Worm (Caenorhabditis elegans) whole organism, late embryonic: Measurements from ENCODE around the gene fbxb-75.

ENCODE experiments used
- C08G9.2 ChIP-seq: sonication (generic microtip); optimal IDR thresholded peaks from 2 replicates; lab custom pipeline; 2016; ENCODE audit warnings: mild to moderate bottlenecking, missing genetic modification characterization, moderate library complexity, missing compliant biosample characterization
- ceh-2 ChIP-seq: sonication (generic microtip); optimal IDR thresholded peaks from 2 replicates; lab custom pipeline; 2016; ENCODE audit warnings: missing genotype, missing genetic modification characterization, missing compliant biosample characterization
- ceh-48 ChIP-seq: sonication (generic microtip); optimal IDR thresholded peaks from 2 replicates; lab custom pipeline; 2016; ENCODE audit warnings: missing genetic modification characterization, inconsistent platforms, missing compliant biosample characterization
- eyg-1 ChIP-seq: sonication (generic microtip); optimal IDR thresholded peaks from 2 replicates; lab custom pipeline; 2016; ENCODE audit warnings: missing genotype, missing genetic modification characterization, missing compliant biosample characterization
- nfya-1 ChIP-seq: sonication (generic microtip); optimal IDR thresholded peaks from 2 replicates; lab custom pipeline; 2017; ENCODE audit warnings: missing genetic modification characterization, mild to moderate bottlenecking, missing compliant biosample characterization, antibody characterized with exemption, moderate library complexity
- nhr-11 ChIP-seq: fragments of 150-350 bp; optimal IDR thresholded peaks from 2 replicates; lab custom pipeline; 2014; ENCODE audit warnings: missing biosample characterization, missing genetic modification characterization
- pag-3 ChIP-seq: sonication (generic microtip); optimal IDR thresholded peaks from 2 replicates; lab custom pipeline; 2016; ENCODE audit warnings: missing compliant biosample characterization, missing genetic modification characterization, borderline replicate concordance
- sdc-2 ChIP-seq: sonication (generic microtip); optimal IDR thresholded peaks from 2 replicates; lab custom pipeline; 2016; ENCODE audit warnings: missing genotype, missing genetic modification characterization, missing compliant biosample characterization
- unc-3 ChIP-seq, 2 experiments: fragments of 200-800 bp in 1 of 2; sonication (Bioruptor generic) in 1 of 2; sonication (generic microtip) in 1 of 2; conservative IDR thresholded peaks in 1 of 2; optimal IDR thresholded peaks in 1 of 2; 2 replicates each; pipeline versions ENCODE4 v1.3.6 to Lab custom; 2016 to 2022; ENCODE audit warnings: missing compliant biosample characterization in 2 of 2, missing genetic modification characterization in 2 of 2, missing genetic modification reagents in 1 of 2

DNA sequence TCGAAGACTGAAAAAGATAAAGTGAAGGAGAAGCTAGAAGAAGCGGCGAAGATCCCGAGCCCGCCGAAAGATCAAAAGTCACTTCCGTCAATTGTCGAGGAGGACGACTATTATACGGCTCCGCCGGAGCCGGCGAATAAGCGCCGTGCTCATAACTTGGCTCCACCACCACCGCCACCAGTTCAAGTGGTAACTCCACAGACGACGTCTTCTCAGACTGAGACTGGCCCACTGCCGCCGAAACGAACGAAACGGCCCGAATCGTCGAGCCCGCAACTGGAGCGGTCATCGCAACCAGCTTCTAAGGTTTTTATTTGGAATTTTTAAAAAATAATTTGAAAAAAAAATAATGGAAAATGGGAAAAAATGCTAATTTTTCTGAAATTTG, 29.0 kb downstream of the fbxb-75 start:
- no peak for TF ChIP-seq unc-3 (GFP tag; conservative IDR thresholded peaks at IDR 0.05; lab: Robert Waterston, UW)
- no peak for TF ChIP-seq unc-3 (tag; optimal IDR thresholded peaks at IDR 0.05; lab: Kevin White, UChicago)
- no peak for TF ChIP-seq nfya-1 (tag; lab: Kevin White, UChicago)
- no peak for TF ChIP-seq C08G9.2
- no peak for TF ChIP-seq eyg-1 (tag; lab: Kevin White, UChicago)
- TF ChIP-seq ceh-48: no peak
- TF ChIP-seq sdc-2 (tag; lab: Kevin White, UChicago): no peak
- no peak for TF ChIP-seq ceh-2 (tag; lab: Kevin White, UChicago)
- TF ChIP-seq pag-3 (tag; lab: Kevin White, UChicago): no peak
- TF ChIP-seq nhr-11 (tag; lab: Kevin White, UChicago): no peak
